Fruit fly (Drosophila melanogaster) whole organism, prepupa: Measurements from ENCODE around the gene CG11737.

ENCODE experiments used
- Blimp-1 ChIP-seq: fragments of 200-800 bp; sonication (Bioruptor generic); optimal IDR thresholded peaks from 3 replicates; lab custom pipeline; 2017; ENCODE audit warnings: missing biosample characterization, missing genetic modification characterization, mild to moderate bottlenecking, moderate library complexity, missing genetic modification reagents
- CG11294 ChIP-seq: fragments of 200-800 bp; sonication (Bioruptor generic); IDR thresholded peaks from 2 replicates; pipeline ENCODE4 v1.3.6; 2022; ENCODE audit warnings: missing biosample characterization, missing genetic modification characterization
- CG1621 ChIP-seq: fragments of 200-800 bp; sonication (Bioruptor generic); optimal IDR thresholded peaks from 3 replicates; lab custom pipeline; 2018; ENCODE audit warnings: missing biosample characterization, mild to moderate bottlenecking, missing genetic modification characterization
- CG16779 ChIP-seq: fragments of 200-800 bp; sonication (Bioruptor generic); optimal IDR thresholded peaks from 3 replicates; lab custom pipeline; 2017; ENCODE audit warnings: missing biosample characterization, mild to moderate bottlenecking, missing genetic modification characterization
- CG3032 ChIP-seq: fragments of 200-800 bp; optimal IDR thresholded peaks from 2 replicates; lab custom pipeline; 2019; ENCODE audit warnings: missing biosample characterization, mild to moderate bottlenecking, missing genetic modification characterization, moderate library complexity
- CG32006 ChIP-seq: fragments of 200-800 bp; sonication (Bioruptor generic); optimal IDR thresholded peaks from 3 replicates; lab custom pipeline; 2017; ENCODE audit warnings: missing biosample characterization, mild to moderate bottlenecking, missing genetic modification characterization
- CG34406 ChIP-seq: fragments of 200-800 bp; sonication (Bioruptor generic); optimal IDR thresholded peaks from 3 replicates; lab custom pipeline; 2016; ENCODE audit warnings: missing biosample characterization, missing genetic modification characterization
- CG4318 ChIP-seq: fragments of 200-800 bp; sonication (Bioruptor generic); optimal IDR thresholded peaks from 3 replicates; lab custom pipeline; 2017; ENCODE audit warnings: missing biosample characterization, mild to moderate bottlenecking, missing genetic modification characterization
- CG6163 ChIP-seq: fragments of 200-800 bp; sonication (Bioruptor generic); IDR thresholded peaks from 3 replicates; pipeline ENCODE4 v1.3.6; 2022; ENCODE audit warnings: missing biosample characterization, missing genetic modification characterization
- CG9139 ChIP-seq: fragments of 200-800 bp; sonication (Bioruptor generic); optimal IDR thresholded peaks from 3 replicates; lab custom pipeline; 2017; ENCODE audit warnings: missing biosample characterization, mild to moderate bottlenecking, missing genetic modification characterization
- Eip78C ChIP-seq: fragments of 200-800 bp; sonication (Bioruptor generic); peaks from one replicate; lab custom pipeline; 2016; ENCODE audit warnings: missing biosample characterization, missing genetic modification characterization
- Ets21C ChIP-seq: fragments of 200-800 bp; sonication (Bioruptor generic); optimal IDR thresholded peaks from 3 replicates; lab custom pipeline; 2016; ENCODE audit warnings: missing biosample characterization, missing genetic modification characterization
- Gug ChIP-seq: fragments of 200-800 bp; sonication (Bioruptor generic); IDR thresholded peaks from 2 replicates; pipeline ENCODE4 v1.3.6; 2022; ENCODE audit warnings: missing biosample characterization, missing genetic modification characterization
- Hr38 ChIP-seq: sonication (Bioruptor generic); optimal IDR thresholded peaks from 2 replicates; lab custom pipeline; 2016; ENCODE audit warnings: missing biosample characterization, missing genetic modification characterization
- Hr39 ChIP-seq: fragments of 200-800 bp; sonication (Bioruptor generic); optimal IDR thresholded peaks from 2 replicates; lab custom pipeline; 2016; ENCODE audit warnings: missing biosample characterization, missing genetic modification characterization
- Hr4 ChIP-seq: fragments of 200-800 bp; sonication (Bioruptor generic); optimal IDR thresholded peaks from 3 replicates; lab custom pipeline; 2016; ENCODE audit warnings: missing biosample characterization, missing genetic modification characterization
- Met ChIP-seq: fragments of 200-800 bp; sonication (Bioruptor generic); optimal IDR thresholded peaks from 3 replicates; lab custom pipeline; 2016; ENCODE audit warnings: missing biosample characterization, missing genetic modification characterization
- Smox ChIP-seq: fragments of 200-800 bp; sonication (Bioruptor generic); optimal IDR thresholded peaks from 3 replicates; lab custom pipeline; 2016; ENCODE audit warnings: missing biosample characterization, missing genetic modification characterization
- Sox102F ChIP-seq: fragments of 200-800 bp; sonication (Bioruptor generic); optimal IDR thresholded peaks from 2 replicates; lab custom pipeline; 2016; ENCODE audit warnings: missing biosample characterization, mild to moderate bottlenecking, missing genetic modification characterization
- Sox14 ChIP-seq: fragments of 200-800 bp; sonication (Bioruptor generic); optimal IDR thresholded peaks from 3 replicates; lab custom pipeline; 2016; ENCODE audit warnings: missing biosample characterization, missing genetic modification characterization
- achi ChIP-seq: fragments of 200-800 bp; sonication (Bioruptor generic); optimal IDR thresholded peaks from 3 replicates; lab custom pipeline; 2016; ENCODE audit warnings: missing biosample characterization, missing genetic modification characterization
- acj6 ChIP-seq: fragments of 200-800 bp; sonication (Bioruptor generic); optimal IDR thresholded peaks from 3 replicates; lab custom pipeline; 2016; ENCODE audit warnings: missing biosample characterization, missing genetic modification characterization
- dac ChIP-seq: fragments of 200-800 bp; sonication (Bioruptor generic); optimal IDR thresholded peaks from 2 replicates; lab custom pipeline; 2017; ENCODE audit warnings: missing biosample characterization, mild to moderate bottlenecking, missing genetic modification characterization
- eg ChIP-seq: fragments of 200-800 bp; sonication (Bioruptor generic); IDR thresholded peaks from 3 replicates; pipeline ENCODE4 v1.3.6; 2022; ENCODE audit warnings: missing biosample characterization, missing genetic modification characterization
- esn ChIP-seq: fragments of 200-800 bp; sonication (Bioruptor generic); optimal IDR thresholded peaks from 2 replicates; lab custom pipeline; 2016; ENCODE audit warnings: missing biosample characterization, mild to moderate bottlenecking, missing genetic modification characterization, moderate library complexity
- fd59A ChIP-seq: fragments of 200-800 bp; sonication (Bioruptor generic); optimal IDR thresholded peaks from 2 replicates; lab custom pipeline; 2017; ENCODE audit warnings: missing biosample characterization, mild to moderate bottlenecking, missing genetic modification characterization, missing genetic modification reagents
- net ChIP-seq: fragments of 200-800 bp; sonication (Bioruptor generic); optimal IDR thresholded peaks from 3 replicates; lab custom pipeline; 2016; ENCODE audit warnings: missing biosample characterization, missing genetic modification characterization
- pdm3 ChIP-seq: fragments of 200-800 bp; sonication (Bioruptor generic); optimal IDR thresholded peaks from 3 replicates; lab custom pipeline; 2016; ENCODE audit warnings: missing biosample characterization, missing genetic modification characterization
- salr ChIP-seq, 2 experiments: fragments of 200-800 bp; sonication (Bioruptor generic); optimal IDR thresholded peaks; 3 replicates each; lab custom pipeline; 2016 to 2018; ENCODE audit warnings: missing biosample characterization in 2 of 2, missing genetic modification characterization in 2 of 2, mild to moderate bottlenecking in 1 of 2
- svp ChIP-seq: fragments of 200-800 bp; sonication (Bioruptor generic); peaks from one replicate; lab custom pipeline; 2016; ENCODE audit warnings: missing biosample characterization, missing genetic modification characterization
- topi ChIP-seq: fragments of 200-800 bp; sonication (Bioruptor generic); optimal IDR thresholded peaks from 3 replicates; lab custom pipeline; 2016; ENCODE audit warnings: missing biosample characterization, missing genetic modification characterization

CG11737 gene

dm6 chr3R:8563774-8564173, 46.1 kb downstream of the CG11737 start, which contains the start of gene Cenp-C (continued):
- peak; percentile 48 for TF ChIP-seq Hr39 (GFP tag; lab: Kevin White, UChicago)
- TF ChIP-seq Blimp-1: no peak
- no peak for TF ChIP-seq achi
- TF ChIP-seq salr (GFP tag; optimal IDR thresholded peaks at IDR 0.05; lab: Kevin White, UChicago): no peak
- TF ChIP-seq Gug (GFP tag; lab: Robert Waterston, UW): no peak
- no peak for TF ChIP-seq CG1621 (tag; lab: Kevin White, UChicago)
- TF ChIP-seq CG9139: no peak
- TF ChIP-seq fd59A (GFP tag; lab: Kevin White, UChicago): no peak
- TF ChIP-seq Sox14 (GFP tag; lab: Kevin White, UChicago): peak; percentile 51
- TF ChIP-seq Hr4 (GFP tag; lab: Kevin White, UChicago): peak; percentile 25
- no peak for TF ChIP-seq Ets21C (GFP tag; lab: Kevin White, UChicago)
- TF ChIP-seq dac (GFP tag; lab: Kevin White, UChicago): no peak
- no peak for TF ChIP-seq CG32006 (GFP tag; lab: Kevin White, UChicago)
- TF ChIP-seq CG34406 (GFP tag; lab: Kevin White, UChicago): no peak
- TF ChIP-seq CG11294: no peak
- TF ChIP-seq Sox102F (GFP tag; lab: Kevin White, UChicago): no peak
- TF ChIP-seq net: no peak
- no peak for TF ChIP-seq CG4318 (GFP tag; lab: Kevin White, UChicago)
- no peak for TF ChIP-seq CG16779 (tag; lab: Kevin White, UChicago)
- peak; percentile 4 for TF ChIP-seq acj6 (GFP tag; lab: Kevin White, UChicago)
- no peak for TF ChIP-seq CG3032
- TF ChIP-seq Hr38 (GFP tag; lab: Kevin White, UChicago): no peak
- no peak for TF ChIP-seq topi (GFP tag; lab: Kevin White, UChicago)
- 0 out of 3 replicates have a peak, but pooled peaks have one; percentile 14 for TF ChIP-seq eg (GFP tag; lab: Robert Waterston, UW)
- TF ChIP-seq Met (GFP tag; lab: Kevin White, UChicago): no peak
- TF ChIP-seq CG6163 (GFP tag; lab: Robert Waterston, UW): no peak
- peak; percentile 44 for TF ChIP-seq esn
- peak; percentile 1 for TF ChIP-seq Smox
- TF ChIP-seq pdm3 (GFP tag; lab: Kevin White, UChicago): no peak
- no peak for TF ChIP-seq svp (GFP tag; lab: Kevin White, UChicago)
- no peak for TF ChIP-seq Eip78C
